Worm (Caenorhabditis elegans) whole organism, L2 larva: ENCODE results near the gene C18E9.8.

Experiments
- C34F6.9 ChIP-seq: fragments of 150-350 bp; optimal IDR thresholded peaks from 2 replicates; lab custom pipeline; 2014; ENCODE audit warnings: missing biosample characterization, missing genetic modification characterization
- F13H6.1 ChIP-seq: sonication (generic microtip); optimal IDR thresholded peaks from 2 replicates; lab custom pipeline; 2016; ENCODE audit warnings: missing genetic modification characterization, missing compliant biosample characterization
- R02D3.7 ChIP-seq: fragments of 150-350 bp; optimal IDR thresholded peaks from 2 replicates; lab custom pipeline; 2014; ENCODE audit warnings: missing biosample characterization, missing genetic modification characterization
- Y55F3AM.14 ChIP-seq: fragments of 200-800 bp; sonication (Bioruptor generic); optimal IDR thresholded peaks from 2 replicates; lab custom pipeline; 2018; ENCODE audit warnings: mild to moderate bottlenecking, missing genetic modification characterization, missing compliant biosample characterization
- alr-1 ChIP-seq: fragments of 150-350 bp; optimal IDR thresholded peaks from 2 replicates; lab custom pipeline; 2014; ENCODE audit warnings: missing biosample characterization, missing genetic modification characterization
- aly-2 ChIP-seq: fragments of 150-350 bp; optimal IDR thresholded peaks from 2 replicates; lab custom pipeline; 2014; ENCODE audit warnings: missing biosample characterization, missing genetic modification characterization
- ama-1 ChIP-seq: fragments of 150-350 bp; optimal IDR thresholded peaks from 2 replicates; lab custom pipeline; 2018; ENCODE audit warnings: inconsistent platforms
- blmp-1 ChIP-seq: sonication (generic microtip); optimal IDR thresholded peaks from 2 replicates; lab custom pipeline; 2017; ENCODE audit warnings: missing genetic modification characterization, mild to moderate bottlenecking, missing compliant biosample characterization, antibody characterized with exemption, moderate library complexity; ENCODE audit not compliant: insufficient read depth
- ceh-82 ChIP-seq: fragments of 150-350 bp; optimal IDR thresholded peaks from 2 replicates; lab custom pipeline; 2014; ENCODE audit warnings: missing biosample characterization, missing genetic modification characterization
- crh-2 ChIP-seq: sonication (generic microtip); optimal IDR thresholded peaks from 2 replicates; lab custom pipeline; 2017; ENCODE audit warnings: missing biosample characterization, missing genetic modification characterization
- dmd-4 ChIP-seq: sonication (generic microtip); optimal IDR thresholded peaks from 2 replicates; lab custom pipeline; 2017; ENCODE audit warnings: missing biosample characterization, missing genetic modification characterization
- egl-27 ChIP-seq: sonication (generic microtip); optimal IDR thresholded peaks from 3 replicates; lab custom pipeline; 2017; ENCODE audit warnings: missing biosample characterization, missing genetic modification reagents, missing genetic modification characterization
- elt-3 ChIP-seq: sonication (generic microtip); optimal IDR thresholded peaks from 2 replicates; lab custom pipeline; 2017; ENCODE audit warnings: missing biosample characterization, missing genetic modification characterization
- fos-1 ChIP-seq: fragments of 150-350 bp; optimal IDR thresholded peaks from 2 replicates; lab custom pipeline; 2014; ENCODE audit warnings: missing biosample characterization, missing genetic modification characterization
- gmeb-1 ChIP-seq: fragments of 150-350 bp; optimal IDR thresholded peaks from 2 replicates; lab custom pipeline; 2014; ENCODE audit warnings: missing biosample characterization, missing genetic modification characterization
- lin-11 ChIP-seq: fragments of 150-350 bp; sonication (generic microtip); optimal IDR thresholded peaks from 2 replicates; lab custom pipeline; 2014; ENCODE audit warnings: missing biosample characterization, missing genetic modification characterization, inconsistent platforms, mixed read lengths
- lin-39 ChIP-seq: fragments of 150-350 bp; optimal IDR thresholded peaks from 2 replicates; lab custom pipeline; 2014; ENCODE audit warnings: missing biosample characterization, missing genetic modification reagents, missing genetic modification characterization
- lsy-2 ChIP-seq, 2 experiments: fragments of 150-350 bp in 1 of 2; sonication (generic microtip) in 1 of 2; optimal IDR thresholded peaks; 2 replicates each; lab custom pipeline; 2014 to 2017; ENCODE audit warnings: missing biosample characterization in 2 of 2, missing genetic modification characterization in 2 of 2
- mab-5 ChIP-seq: fragments of 150-350 bp; optimal IDR thresholded peaks from 2 replicates; lab custom pipeline; 2014; ENCODE audit warnings: missing biosample characterization, missing genetic modification characterization
- mdl-1 ChIP-seq, 2 experiments: fragments of 150-350 bp in 1 of 2; sonication (generic microtip) in 1 of 2; optimal IDR thresholded peaks; 2 replicates each; lab custom pipeline; 2017; ENCODE audit warnings: missing biosample characterization in 2 of 2, missing genetic modification characterization in 2 of 2
- nhr-10 ChIP-seq: sonication (generic microtip); optimal IDR thresholded peaks from 2 replicates; lab custom pipeline; 2017; ENCODE audit warnings: missing biosample characterization, missing genetic modification characterization
- nhr-11 ChIP-seq: fragments of 150-350 bp; optimal IDR thresholded peaks from 2 replicates; lab custom pipeline; 2014; ENCODE audit warnings: missing biosample characterization, missing genetic modification characterization
- nhr-21 ChIP-seq: fragments of 150-350 bp; optimal IDR thresholded peaks from 2 replicates; lab custom pipeline; 2014; ENCODE audit warnings: missing biosample characterization, missing genetic modification characterization
- nhr-23 ChIP-seq: fragments of 150-350 bp; optimal IDR thresholded peaks from 2 replicates; lab custom pipeline; 2014; ENCODE audit warnings: missing biosample characterization, missing genetic modification reagents, missing genetic modification characterization
- nhr-237 ChIP-seq: fragments of 150-350 bp; optimal IDR thresholded peaks from 2 replicates; lab custom pipeline; 2014; ENCODE audit warnings: missing biosample characterization, missing genetic modification characterization
- nhr-6 ChIP-seq: fragments of 150-350 bp; optimal IDR thresholded peaks from 2 replicates; lab custom pipeline; 2014; ENCODE audit warnings: missing biosample characterization, missing genetic modification characterization
- nhr-77 ChIP-seq: fragments of 150-350 bp; optimal IDR thresholded peaks from 2 replicates; lab custom pipeline; 2014; ENCODE audit warnings: missing biosample characterization, missing genetic modification characterization
- peb-1 ChIP-seq: fragments of 150-350 bp; optimal IDR thresholded peaks from 2 replicates; lab custom pipeline; 2014; ENCODE audit warnings: missing biosample characterization, missing genetic modification characterization
- sem-4 ChIP-seq: fragments of 150-350 bp; optimal IDR thresholded peaks from 2 replicates; lab custom pipeline; 2014; ENCODE audit warnings: missing biosample characterization, missing genetic modification reagents, missing genetic modification characterization
- skn-1 ChIP-seq: sonication (generic microtip); optimal IDR thresholded peaks from 2 replicates; lab custom pipeline; 2017; ENCODE audit warnings: missing biosample characterization, missing genetic modification characterization
- sma-3 ChIP-seq: sonication (generic microtip); optimal IDR thresholded peaks from 2 replicates; lab custom pipeline; 2016; ENCODE audit warnings: missing genetic modification reagents, missing genetic modification characterization, missing compliant biosample characterization
- snpc-4 ChIP-seq: fragments of 150-350 bp; optimal IDR thresholded peaks from 2 replicates; lab custom pipeline; 2014; ENCODE audit warnings: missing biosample characterization, missing genetic modification characterization
- unc-39 ChIP-seq: fragments of 150-350 bp; optimal IDR thresholded peaks from 2 replicates; lab custom pipeline; 2014; ENCODE audit warnings: missing biosample characterization, missing genetic modification characterization
- unc-55 ChIP-seq: fragments of 150-350 bp; sonication (generic microtip); optimal IDR thresholded peaks from 3 replicates; lab custom pipeline; 2014; ENCODE audit warnings: missing biosample characterization, missing genetic modification reagents, missing genetic modification characterization
- zag-1 ChIP-seq: fragments of 150-350 bp; optimal IDR thresholded peaks from 2 replicates; lab custom pipeline; 2014; ENCODE audit warnings: missing biosample characterization, missing genetic modification characterization
- ztf-1 ChIP-seq: fragments of 200-800 bp; sonication (Bioruptor generic); conservative IDR thresholded peaks from 2 replicates; pipeline ENCODE4 v1.3.6; 2022; ENCODE audit warnings: missing genetic modification characterization, missing compliant biosample characterization
- ztf-11 ChIP-seq: sonication (generic microtip); optimal IDR thresholded peaks from 2 replicates; lab custom pipeline; 2017; ENCODE audit warnings: missing biosample characterization, missing genetic modification characterization
- ztf-4 ChIP-seq: fragments of 150-350 bp; optimal IDR thresholded peaks from 2 replicates; lab custom pipeline; 2014; ENCODE audit warnings: missing biosample characterization, missing genetic modification characterization

Gene C18E9.8

DNA sequence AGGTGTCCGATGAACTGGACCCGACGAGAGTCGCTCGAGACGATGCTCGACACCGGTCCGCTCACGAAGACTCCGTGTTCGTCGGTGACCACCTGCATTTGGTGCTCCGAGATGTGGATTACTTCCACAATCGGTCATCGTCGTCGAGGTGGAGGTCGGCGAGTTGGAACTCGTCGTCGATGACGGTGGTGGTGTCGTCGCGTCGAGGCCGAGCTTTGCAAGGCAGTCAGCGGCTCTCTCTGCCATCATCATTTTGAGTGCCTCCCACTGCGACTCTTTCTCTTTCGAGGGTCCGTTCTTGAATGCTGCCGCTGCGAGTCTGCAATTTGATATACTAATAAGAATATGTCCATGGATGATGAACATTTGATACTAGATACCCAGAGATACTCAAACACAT lies 19.9 kb upstream of the C18E9.8 start:
- TF ChIP-seq sem-4 (tag; lab: Kevin White, UChicago), result no peak
- TF ChIP-seq nhr-21 (tag; lab: Kevin White, UChicago), result no peak
- TF ChIP-seq Y55F3AM.14, result no peak
- no peak for TF ChIP-seq ama-1 (lab: Kevin White, UChicago)
- no peak for TF ChIP-seq alr-1 (tag; lab: Kevin White, UChicago)
- no peak for TF ChIP-seq nhr-237
- no peak for TF ChIP-seq ceh-82
- TF ChIP-seq fos-1 (tag; lab: Kevin White, UChicago), result no peak
- TF ChIP-seq nhr-10, result no peak
- no peak for TF ChIP-seq nhr-77 (tag; lab: Kevin White, UChicago)
- no peak for TF ChIP-seq crh-2
- TF ChIP-seq zag-1 (tag; lab: Kevin White, UChicago), result no peak
- TF ChIP-seq nhr-11 (tag; lab: Kevin White, UChicago), result no peak
- no peak for TF ChIP-seq snpc-4 (tag; lab: Kevin White, UChicago)

- TF ChIP-seq sem-4 (tag; lab: Kevin White, UChicago) (no peak), aly-2 (tag; lab: Kevin White, UChicago) (no peak), ztf-11 (tag; lab: Kevin White, UChicago) (no peak), ztf-1 (GFP tag; lab: Robert Waterston, UW) (no peak), egl-27 (tag; lab: Kevin White, UChicago) (no peak), dmd-4 (tag; lab: Kevin White, UChicago) (no peak), mab-5 (tag; lab: Kevin White, UChicago) (no peak), blmp-1 (tag; lab: Kevin White, UChicago) (no peak), R02D3.7 (no peak), alr-1 (tag; lab: Kevin White, UChicago) (no peak), nhr-6 (tag; lab: Kevin White, UChicago) (no peak), unc-55 (GFP tag; lab: Kevin White, UChicago) (no peak)
- TF ChIP-seq, all 48 proteins: peak for 0
These were observed 17.2 kb upstream of the C18E9.8 start, which contains the start of gene F44G4.7 for ce11 chrII:9005067-9005466. Gene F44G4.7, minus strand, starts transcription at chrII:9005167.

DNA sequence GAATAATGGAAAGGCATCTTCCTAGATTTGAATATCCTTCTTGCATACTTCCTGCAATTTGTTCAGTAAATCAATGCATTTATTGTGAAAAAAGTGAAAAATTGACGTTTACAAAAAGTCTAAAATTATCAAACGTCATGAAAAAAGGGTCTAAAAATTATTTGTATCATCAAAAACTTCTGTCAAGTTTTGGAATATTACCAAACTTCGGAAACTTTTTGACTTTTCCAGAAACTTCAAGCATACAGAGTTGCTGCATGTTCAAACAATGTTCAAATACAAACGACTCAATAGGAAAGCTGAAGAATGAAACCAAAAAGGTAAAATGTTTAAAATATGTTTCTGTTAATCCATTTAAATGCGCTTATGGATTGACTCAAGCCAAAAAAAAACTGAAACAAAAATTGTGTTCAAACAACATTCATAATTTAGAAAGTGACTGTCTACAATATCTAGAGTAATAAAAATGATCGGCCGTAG lies 13.9 kb upstream of the C18E9.8 start, which contains the start of gene F44G4.6:
TSS of gene F44G4.6 (minus strand) at position 51 of the 480 bp plus-strand sequence.
- TF ChIP-seq mdl-1 (tag; optimal IDR thresholded peaks at IDR 0.05; lab: Kevin White, UChicago) (no peak), lin-11 (tag; lab: Kevin White, UChicago) (no peak), ztf-4 (tag; lab: Kevin White, UChicago) (no peak), ztf-1 (GFP tag; lab: Robert Waterston, UW) (no peak), mab-5 (tag; lab: Kevin White, UChicago) (no peak), fos-1 (tag; lab: Kevin White, UChicago) (no peak), gmeb-1 (no peak), egl-27 (tag; lab: Kevin White, UChicago) (no peak), nhr-77 (tag; lab: Kevin White, UChicago) (no peak), unc-39 (tag; lab: Kevin White, UChicago) (no peak), zag-1 (tag; lab: Kevin White, UChicago) (no peak), peb-1 (tag; lab: Kevin White, UChicago) (no peak), lsy-2 (tag; optimal IDR thresholded peaks at IDR 0.05; lab: Kevin White, UChicago) (no peak), nhr-237 (no peak), nhr-23 (tag; lab: Kevin White, UChicago) (no peak), ztf-11 (tag; lab: Kevin White, UChicago) (no peak), sma-3 (no peak), nhr-6 (tag; lab: Kevin White, UChicago) (no peak), C34F6.9 (no peak), blmp-1 (tag; lab: Kevin White, UChicago) (no peak)

DNA sequence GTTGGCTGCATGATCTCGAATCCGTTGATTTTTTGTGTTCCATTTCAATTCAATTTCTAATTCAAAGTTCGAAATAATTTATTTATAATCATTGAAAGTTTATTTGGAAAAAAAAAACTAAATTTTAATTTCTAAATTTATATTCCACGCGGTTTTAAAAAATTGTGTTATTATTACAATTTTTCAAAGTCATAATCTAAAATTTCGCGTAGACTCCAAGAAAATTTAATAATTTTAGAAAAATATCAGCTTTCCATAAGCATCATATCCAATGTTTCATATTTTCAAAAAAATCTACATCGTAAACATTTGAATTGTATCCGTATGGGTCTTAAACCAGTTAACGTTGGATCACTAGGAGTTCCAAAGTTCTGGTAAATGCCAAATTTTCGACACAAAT lies 12.5 kb upstream of the C18E9.8 start, which contains the start of gene F44G4.5:
TSS of gene F44G4.5 (minus strand) at position 101 of the 400 bp plus-strand sequence.
- no peak for TF ChIP-seq crh-2
- TF ChIP-seq lin-39 (tag; lab: Kevin White, UChicago), result no peak
- TF ChIP-seq fos-1 (tag; lab: Kevin White, UChicago), result no peak
- TF ChIP-seq nhr-23 (tag; lab: Kevin White, UChicago), result no peak
- no peak for TF ChIP-seq skn-1 (tag; lab: Kevin White, UChicago)
- no peak for TF ChIP-seq F13H6.1
- TF ChIP-seq nhr-11 (tag; lab: Kevin White, UChicago), result no peak
- TF ChIP-seq elt-3 (tag; lab: Kevin White, UChicago), result no peak
- no peak for TF ChIP-seq aly-2 (tag; lab: Kevin White, UChicago)
- no peak for TF ChIP-seq ztf-1 (GFP tag; lab: Robert Waterston, UW)
